Fruit fly (Drosophila melanogaster): ENCODE measurements around the gene CG42467.

Gene CG42467

dm6 chr2L:3657349-3658142, 43.5 kb upstream of the CG42467 start (continued):
- TF ChIP-seq CG6654 (GFP tag; optimal IDR thresholded peaks at IDR 0.05) (no peak), CG12071 (GFP tag; optimal IDR thresholded peaks at IDR 0.05) (no peak), Lim3 (GFP tag; IDR thresholded peaks at IDR 0.05) (no peak), Dbx (GFP tag; IDR thresholded peaks at IDR 0.05) (peak; percentile 81), B-H1 (GFP tag; IDR thresholded peaks at IDR 0.05) (peak; percentile 31; the same call in 1 of the 3 replicates), ato (GFP tag; IDR thresholded peaks at IDR 0.05; ENCODE audit: partially characterized antibody) (no peak), ci (GFP tag; IDR thresholded peaks at IDR 0.05) (peak; percentile 84; the same call in 2 of the 3 replicates), B-H2 (GFP tag; optimal IDR thresholded peaks at IDR 0.05) (peak; percentile 75), mld (GFP tag; IDR thresholded peaks at IDR 0.05; ENCODE audit: partially characterized antibody) (no peak), crp (GFP tag; optimal IDR thresholded peaks at IDR 0.05) (no peak), yki (optimal IDR thresholded peaks at IDR 0.05) (peak; percentile 32), nerfin-2 (GFP tag; IDR thresholded peaks at IDR 0.05; ENCODE audit: partially characterized antibody) (no peak), slou (GFP tag; optimal IDR thresholded peaks at IDR 0.05) (no peak), jumu (GFP tag; optimal IDR thresholded peaks at IDR 0.05) (no peak), CG11560 (tag; IDR thresholded peaks at IDR 0.05) (no peak), fd64A (GFP tag; optimal IDR thresholded peaks at IDR 0.05) (no peak), CG9876 (GFP tag; optimal IDR thresholded peaks at IDR 0.05) (peak; percentile 52), CG12744 (GFP tag; optimal IDR thresholded peaks at IDR 0.05) (peak; percentile 58), CG9727 (GFP tag; optimal IDR thresholded peaks at IDR 0.05) (peak; percentile 16), CG3838 (GFP tag; optimal IDR thresholded peaks at IDR 0.05) (peak; percentile 15), CG2875 (GFP tag; optimal IDR thresholded peaks at IDR 0.05) (no peak), CG14965 (GFP tag; optimal IDR thresholded peaks at IDR 0.05; ENCODE audit: borderline replicate concordance) (no peak), lov (optimal IDR thresholded peaks at IDR 0.05) (no peak), lov (GFP tag; IDR thresholded peaks at IDR 0.05) (no peak), Bdp1 (GFP tag; optimal IDR thresholded peaks at IDR 0.05) (no peak), Ptx1 (GFP tag; IDR thresholded peaks at IDR 0.05) (peak; percentile 53), Jarid2 (GFP tag; optimal IDR thresholded peaks at IDR 0.05) (no peak), pfk (GFP tag; optimal IDR thresholded peaks at IDR 0.05) (no peak), CG33557 (GFP tag; optimal IDR thresholded peaks at IDR 0.05) (no peak), CG1832 (GFP tag; optimal IDR thresholded peaks at IDR 0.05) (peak; percentile 73), Nf-YC (tag; optimal IDR thresholded peaks at IDR 0.05) (peak; percentile 85), sima (GFP tag; optimal IDR thresholded peaks at IDR 0.05) (no peak), CG4424 (GFP tag; optimal IDR thresholded peaks at IDR 0.05) (peak; percentile 66), zen (tag; optimal IDR thresholded peaks at IDR 0.05) (peak; percentile 81), CG42726 (GFP tag; IDR thresholded peaks at IDR 0.05; ENCODE audit: partially characterized antibody) (peak; percentile 90), Six4 (GFP tag; optimal IDR thresholded peaks at IDR 0.05) (peak; percentile 6), ssp (GFP tag; IDR thresholded peaks at IDR 0.05) (peak; percentile 36; the same call in 1 of the 2 replicates), schlank (tag; optimal IDR thresholded peaks at IDR 0.05) (no peak), danr (GFP tag; IDR thresholded peaks at IDR 0.05) (no peak), zfh1 (GFP tag; IDR thresholded peaks at IDR 0.05) (peak; percentile 46; the same call in 2 of the 3 replicates), CG34422 (GFP tag; IDR thresholded peaks at IDR 0.05) (peak; percentile 73), CG13123 (GFP tag; optimal IDR thresholded peaks at IDR 0.05) (no peak), CG17328 (GFP tag; IDR thresholded peaks at IDR 0.05) (peak; percentile 51; the same call in 1 of the 2 replicates), dpn (GFP tag; optimal IDR thresholded peaks at IDR 0.05) (peak; percentile 43 to 71), ase (GFP tag; IDR thresholded peaks at IDR 0.05) (peak; percentile 71; the same call in 2 of the 3 replicates), ro (GFP tag; IDR thresholded peaks at IDR 0.05) (no peak), luna (GFP tag; optimal IDR thresholded peaks at IDR 0.05) (no peak), CG15696 (tag; optimal IDR thresholded peaks at IDR 0.05) (peak; percentile 84), nau (GFP tag; optimal IDR thresholded peaks at IDR 0.05) (no peak), Poxn (GFP tag; IDR thresholded peaks at IDR 0.05) (no peak)

Measured in whole organism, embryonic.